Fruit fly (Drosophila melanogaster) whole organism, pupa: ENCODE results near the gene CG31223.

Experiments used
- CG10348 ChIP-seq: fragments of 200-800 bp; sonication (Bioruptor generic); IDR thresholded peaks from 2 replicates; pipeline ENCODE4 v1.3.6; 2022; ENCODE audit warnings: missing biosample characterization, missing genetic modification characterization
- CG12605 ChIP-seq: fragments of 200-800 bp; sonication (Bioruptor generic); IDR thresholded peaks from 2 replicates; pipeline ENCODE4 v1.3.6; 2022; ENCODE audit warnings: missing biosample characterization, missing genetic modification characterization
- CG13204 ChIP-seq: fragments of 200-800 bp; sonication (Bioruptor generic); optimal IDR thresholded peaks from 2 replicates; lab custom pipeline; 2018; ENCODE audit warnings: missing biosample characterization, mild to moderate bottlenecking, missing genetic modification characterization, moderate library complexity
- CG14655 ChIP-seq: fragments of 200-800 bp; sonication (Bioruptor generic); optimal IDR thresholded peaks from 3 replicates; lab custom pipeline; 2017; ENCODE audit warnings: mild to moderate bottlenecking, missing biosample characterization, missing genetic modification reagents, missing genetic modification characterization
- CG34367 ChIP-seq: fragments of 200-800 bp; sonication (Bioruptor generic); optimal IDR thresholded peaks from 2 replicates; lab custom pipeline; 2018; ENCODE audit warnings: missing biosample characterization, mild to moderate bottlenecking, missing genetic modification characterization
- CG8159 ChIP-seq: fragments of 200-800 bp; sonication (Bioruptor generic); optimal IDR thresholded peaks from 3 replicates; lab custom pipeline; 2018; ENCODE audit warnings: missing biosample characterization, mild to moderate bottlenecking, missing genetic modification characterization, moderate library complexity
- Pif1A ChIP-seq: fragments of 200-800 bp; sonication (Bioruptor generic); optimal IDR thresholded peaks from 3 replicates; lab custom pipeline; 2016; ENCODE audit warnings: missing biosample characterization, missing genetic modification characterization
- Pif1B ChIP-seq: fragments of 200-800 bp; sonication (Bioruptor generic); optimal IDR thresholded peaks from 3 replicates; lab custom pipeline; 2016; ENCODE audit warnings: missing biosample characterization, missing genetic modification characterization
- Snoo ChIP-seq: fragments of 200-800 bp; sonication (Bioruptor generic); optimal IDR thresholded peaks from 3 replicates; lab custom pipeline; 2017; ENCODE audit warnings: missing biosample characterization, mild to moderate bottlenecking, missing genetic modification characterization, inconsistent platforms
- fd96Ca ChIP-seq: fragments of 200-800 bp; sonication (Bioruptor generic); IDR thresholded peaks from 3 replicates; pipeline ENCODE4 v1.3.6; 2022; ENCODE audit warnings: missing biosample characterization, missing genetic modification characterization
- gl ChIP-seq: fragments of 200-800 bp; sonication (Bioruptor generic); optimal IDR thresholded peaks from 2 replicates; lab custom pipeline; 2018; ENCODE audit warnings: missing biosample characterization, mild to moderate bottlenecking, missing genetic modification characterization
- rn ChIP-seq: fragments of 200-800 bp; sonication (Bioruptor generic); IDR thresholded peaks from 2 replicates; pipeline ENCODE4 v1.3.6; 2022; ENCODE audit warnings: missing biosample characterization, missing genetic modification characterization

dm6 chr3R:20816008-20816407, 14.9 kb upstream of the CG31223 start, which contains the start of gene Fancd2:
- no peak for TF ChIP-seq CG14655 (GFP tag; lab: Kevin White, UChicago)
- TF ChIP-seq gl (tag; lab: Kevin White, UChicago): no peak
- TF ChIP-seq fd96Ca: no peak
- TF ChIP-seq CG34367 (tag; lab: Kevin White, UChicago): no peak
- TF ChIP-seq Pif1B (GFP tag; lab: Kevin White, UChicago): no peak
- no peak for TF ChIP-seq CG12605 (GFP tag; lab: Robert Waterston, UW)
- no peak for TF ChIP-seq rn (GFP tag; lab: Robert Waterston, UW)
- TF ChIP-seq Pif1A (GFP tag; lab: Kevin White, UChicago): no peak
- TF ChIP-seq CG10348: no peak
- no peak for TF ChIP-seq CG13204 (GFP tag; lab: Kevin White, UChicago)
- no peak for TF ChIP-seq CG8159 (tag; lab: Kevin White, UChicago)
- TF ChIP-seq Snoo (tag; lab: Kevin White, UChicago): no peak
